Fruit fly (Drosophila melanogaster): ENCODE results near the gene CG32152.

DNA sequence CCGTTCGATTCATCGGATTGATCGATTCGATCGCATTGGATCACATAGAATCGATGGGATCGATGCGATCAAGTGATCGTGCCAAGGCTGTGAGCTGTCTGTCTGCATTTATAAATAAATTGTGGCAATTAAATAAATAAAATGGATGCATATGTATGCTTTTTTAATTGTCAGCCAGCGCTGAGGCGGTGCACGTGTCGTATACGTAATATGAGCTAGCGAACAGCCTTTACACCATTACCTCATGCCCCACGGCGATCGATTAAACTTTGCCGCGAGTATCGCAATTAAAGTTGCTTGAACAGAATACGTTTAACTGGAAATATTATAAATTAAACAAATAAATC, 23.1 kb upstream of the CG32152 start:
- no peak for TF ChIP-seq CTCF (optimal IDR thresholded peaks at IDR 0.05)
- TF ChIP-seq CG8478 (optimal IDR thresholded peaks at IDR 0.05) = no peak
